Fruit fly (Drosophila melanogaster) whole organism, embryonic: ENCODE data around the gene Sytbeta.

ENCODE experiments used
- CG17385 ChIP-seq: fragments of 200-800 bp; sonication (Bioruptor generic); optimal IDR thresholded peaks from 3 replicates; lab custom pipeline; 2018; ENCODE audit warnings: missing biosample characterization, mild to moderate bottlenecking, missing genetic modification characterization
- slbo ChIP-seq: fragments of 200-800 bp; sonication (Bioruptor generic); IDR thresholded peaks from 2 replicates; pipeline ENCODE4 v1.3.6; 2022; ENCODE audit warnings: missing biosample characterization, missing genetic modification characterization

DNA sequence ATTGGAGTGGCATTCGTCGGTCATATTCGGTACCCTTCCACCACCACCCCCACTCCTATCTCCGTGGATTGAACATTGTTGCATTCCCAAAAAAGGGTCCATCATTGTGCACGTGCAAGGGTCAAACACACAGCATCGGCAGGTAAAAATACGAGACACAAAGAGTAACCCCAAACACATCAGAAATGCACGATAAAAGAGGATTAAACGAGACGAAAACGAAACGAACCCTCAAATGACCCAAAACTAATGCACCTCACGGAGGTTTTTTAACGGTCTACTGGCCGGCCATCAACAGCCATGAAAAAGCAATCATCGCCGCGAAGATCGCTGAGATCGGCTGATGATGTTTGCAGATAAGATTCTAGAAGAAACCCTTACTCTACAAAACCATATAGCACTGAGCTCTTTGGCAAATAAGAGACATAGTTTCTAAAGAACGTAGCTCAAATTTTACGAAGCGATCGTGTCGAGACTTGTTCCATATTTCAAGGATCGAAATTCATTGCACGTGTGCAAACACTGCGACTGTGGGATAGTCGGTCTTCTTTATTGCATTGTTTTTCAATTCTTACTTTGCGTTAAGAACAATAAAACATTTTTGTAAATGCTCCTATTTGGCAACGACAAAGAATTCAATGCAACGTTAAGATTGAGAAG lies 98.4 kb downstream of the Sytbeta start:
- TF ChIP-seq CG17385 (GFP tag; lab: Kevin White, UChicago): no peak
- no peak for TF ChIP-seq slbo (GFP tag; lab: Robert Waterston, UW)
